Fruit fly (Drosophila melanogaster) whole organism, embryonic: ENCODE data around the gene Nadsyn.

Experiments
- Adf1 ChIP-seq: fragments of 200-800 bp; sonication (Bioruptor generic); IDR thresholded peaks from 2 replicates; pipeline ENCODE4 v1.3.6; 2022; ENCODE audit warnings: missing biosample characterization, missing genetic modification characterization
- Bgb ChIP-seq: fragments of 200-800 bp; sonication (Bioruptor generic); IDR thresholded peaks from 2 replicates; pipeline ENCODE4 v1.3.6; 2022; ENCODE audit warnings: missing biosample characterization, missing genetic modification characterization; ENCODE audit not compliant: partially characterized antibody
- CG10979 ChIP-seq: fragments of 200-800 bp; sonication (Bioruptor generic); optimal IDR thresholded peaks from 2 replicates; lab custom pipeline; 2018; ENCODE audit warnings: missing biosample characterization, mild to moderate bottlenecking, missing genetic modification characterization, moderate library complexity
- CG12942 ChIP-seq: fragments of 200-800 bp; sonication (Bioruptor generic); optimal IDR thresholded peaks from 3 replicates; lab custom pipeline; 2016; ENCODE audit warnings: missing biosample characterization, missing genetic modification characterization
- CG13296 ChIP-seq: fragments of 200-800 bp; sonication (Bioruptor generic); optimal IDR thresholded peaks from 3 replicates; lab custom pipeline; 2018; ENCODE audit warnings: missing biosample characterization, mild to moderate bottlenecking, missing genetic modification characterization
- CG14014 ChIP-seq: fragments of 200-800 bp; sonication (Bioruptor generic); IDR thresholded peaks from 2 replicates; pipeline ENCODE4 v1.3.6; 2022; ENCODE audit warnings: missing biosample characterization, missing genetic modification characterization
- CG14050 ChIP-seq: fragments of 200-800 bp; sonication (Bioruptor generic); IDR thresholded peaks from 3 replicates; pipeline ENCODE4 v1.3.6; 2022; ENCODE audit warnings: missing biosample characterization, missing genetic modification characterization
- CG14441 ChIP-seq: fragments of 200-800 bp; sonication (Bioruptor generic); IDR thresholded peaks from 2 replicates; pipeline ENCODE4 v1.3.6; 2022; ENCODE audit warnings: missing biosample characterization, missing genetic modification characterization
- CG16813 ChIP-seq: fragments of 200-800 bp; sonication (Bioruptor generic); IDR thresholded peaks from 3 replicates; pipeline ENCODE4 v1.3.6; 2022; ENCODE audit warnings: missing biosample characterization, missing genetic modification characterization; ENCODE audit not compliant: partially characterized antibody
- CG2120 ChIP-seq: fragments of 200-800 bp; sonication (Bioruptor generic); optimal IDR thresholded peaks from 3 replicates; lab custom pipeline; 2016; ENCODE audit warnings: missing biosample characterization, missing genetic modification characterization
- CG2875 ChIP-seq: fragments of 200-800 bp; sonication (Bioruptor generic); optimal IDR thresholded peaks from 2 replicates; lab custom pipeline; 2017; ENCODE audit warnings: missing biosample characterization, mild to moderate bottlenecking, missing genetic modification characterization, missing genetic modification reagents
- CG34224 ChIP-seq: fragments of 200-800 bp; sonication (Bioruptor generic); IDR thresholded peaks from 3 replicates; pipeline ENCODE4 v1.3.6; 2022; ENCODE audit warnings: missing biosample characterization, missing genetic modification characterization; ENCODE audit not compliant: partially characterized antibody
- CG3847 ChIP-seq: fragments of 200-800 bp; sonication (Bioruptor generic); IDR thresholded peaks from 2 replicates; pipeline ENCODE4 v1.3.6; 2022; ENCODE audit warnings: missing biosample characterization, missing genetic modification characterization
- CG43689 ChIP-seq: fragments of 200-800 bp; sonication (Bioruptor generic); IDR thresholded peaks from 2 replicates; pipeline ENCODE4 v1.3.6; 2022; ENCODE audit warnings: missing biosample characterization, missing genetic modification characterization
- CG5180 ChIP-seq: fragments of 200-800 bp; sonication (Bioruptor generic); optimal IDR thresholded peaks from 3 replicates; lab custom pipeline; 2017; ENCODE audit warnings: missing biosample characterization, missing genetic modification characterization, mild to moderate bottlenecking, moderate library complexity, missing genetic modification reagents
- CG8765 ChIP-seq: fragments of 200-800 bp; sonication (Bioruptor generic); IDR thresholded peaks from 2 replicates; pipeline ENCODE4 v1.3.6; 2022; ENCODE audit warnings: missing biosample characterization, missing genetic modification characterization
- CG9609 ChIP-seq: fragments of 200-800 bp; sonication (Bioruptor generic); optimal IDR thresholded peaks from 3 replicates; lab custom pipeline; 2016; ENCODE audit warnings: missing biosample characterization, missing genetic modification characterization
- CG9817 ChIP-seq: fragments of 200-800 bp; sonication (Bioruptor generic); optimal IDR thresholded peaks from 2 replicates; lab custom pipeline; 2018; ENCODE audit warnings: missing biosample characterization, mild to moderate bottlenecking, missing genetic modification characterization, moderate library complexity
- D ChIP-seq, 2 experiments: fragments of 200-800 bp in 1 of 2; fragments of >200 bp in 1 of 2; sonication (Bioruptor generic) in 1 of 2; optimal IDR thresholded peaks; 2 replicates in 1 of 2; 3 replicates in 1 of 2; lab custom pipeline; 2017; ENCODE audit warnings: mild to moderate bottlenecking in 1 of 2, missing biosample characterization in 1 of 2, missing genetic modification characterization in 1 of 2, missing genetic modification reagents in 1 of 2
- Dbx ChIP-seq: fragments of 200-800 bp; sonication (Bioruptor generic); IDR thresholded peaks from 3 replicates; pipeline ENCODE4 v1.3.6; 2022; ENCODE audit warnings: missing biosample characterization, missing genetic modification characterization
- Dek ChIP-seq: fragments of 200-800 bp; sonication (Bioruptor generic); optimal IDR thresholded peaks from 3 replicates; lab custom pipeline; 2019; ENCODE audit warnings: missing biosample characterization, mild to moderate bottlenecking, missing genetic modification characterization, moderate library complexity
- Dfd ChIP-seq, 2 experiments: fragments of >200 bp; optimal IDR thresholded peaks; 2 replicates each; lab custom pipeline; 2017; ENCODE audit warnings: missing biosample characterization in 2 of 2, missing genetic modification characterization in 2 of 2
- Dip2 ChIP-seq: fragments of 200-800 bp; sonication (Bioruptor generic); IDR thresholded peaks from 2 replicates; pipeline ENCODE4 v1.3.6; 2022; ENCODE audit warnings: missing biosample characterization, missing genetic modification characterization
- Dref ChIP-seq: fragments of 200-800 bp; sonication (Bioruptor generic); IDR thresholded peaks from 2 replicates; pipeline ENCODE4 v1.3.6; 2022; ENCODE audit warnings: missing biosample characterization, missing genetic modification characterization
- Drgx ChIP-seq: fragments of 200-800 bp; sonication (Bioruptor generic); IDR thresholded peaks from 2 replicates; pipeline ENCODE4 v1.3.6; 2022; ENCODE audit warnings: missing biosample characterization, missing genetic modification characterization
- Fer2 ChIP-seq: fragments of 200-800 bp; sonication (Bioruptor generic); optimal IDR thresholded peaks from 2 replicates; lab custom pipeline; 2018; ENCODE audit warnings: missing biosample characterization, mild to moderate bottlenecking, missing genetic modification characterization, moderate library complexity
- H15 ChIP-seq: fragments of 200-800 bp; sonication (Bioruptor generic); IDR thresholded peaks from 3 replicates; pipeline ENCODE4 v1.3.6; 2022; ENCODE audit warnings: missing biosample characterization, missing genetic modification characterization
- Hmx ChIP-seq: fragments of 200-800 bp; sonication (Bioruptor generic); optimal IDR thresholded peaks from 2 replicates; lab custom pipeline; 2016; ENCODE audit warnings: missing biosample characterization, missing genetic modification characterization
- Meics ChIP-seq: fragments of 200-800 bp; sonication (Bioruptor generic); optimal IDR thresholded peaks from 2 replicates; lab custom pipeline; 2017; ENCODE audit warnings: missing biosample characterization, mild to moderate bottlenecking, missing genetic modification characterization
- Mrtf ChIP-seq: fragments of 200-800 bp; sonication (Bioruptor generic); IDR thresholded peaks from 3 replicates; pipeline ENCODE4 v1.3.6; 2022; ENCODE audit warnings: missing biosample characterization, missing genetic modification characterization
- Nf-YC ChIP-seq: fragments of 200-800 bp; optimal IDR thresholded peaks from 3 replicates; lab custom pipeline; 2019; ENCODE audit warnings: missing biosample characterization, mild to moderate bottlenecking, missing genetic modification characterization, moderate library complexity
- Ssrp ChIP-seq: fragments of 200-800 bp; sonication (Bioruptor generic); optimal IDR thresholded peaks from 2 replicates; lab custom pipeline; 2018; ENCODE audit warnings: missing biosample characterization, mild to moderate bottlenecking, missing genetic modification characterization, moderate library complexity
- bigmax ChIP-seq: fragments of 200-800 bp; sonication (Bioruptor generic); optimal IDR thresholded peaks from 2 replicates; lab custom pipeline; 2018; ENCODE audit warnings: missing biosample characterization, mild to moderate bottlenecking, missing genetic modification characterization
- bowl ChIP-seq: fragments of 200-800 bp; sonication (Bioruptor generic); IDR thresholded peaks from 2 replicates; pipeline ENCODE4 v1.3.6; 2022; ENCODE audit warnings: missing biosample characterization, missing genetic modification characterization
- cad ChIP-seq: fragments of >200 bp; optimal IDR thresholded peaks from 2 replicates; lab custom pipeline; 2017; ENCODE audit warnings: missing biosample characterization, missing genetic modification characterization
- dmrt11E ChIP-seq: fragments of 200-800 bp; sonication (Bioruptor generic); optimal IDR thresholded peaks from 3 replicates; lab custom pipeline; 2018; ENCODE audit warnings: missing biosample characterization, mild to moderate bottlenecking, missing genetic modification characterization, moderate library complexity
- gsb ChIP-seq: fragments of 200-800 bp; sonication (Bioruptor generic); IDR thresholded peaks from 2 replicates; pipeline ENCODE4 v1.3.6; 2022; ENCODE audit warnings: missing biosample characterization, missing genetic modification characterization
- lilli ChIP-seq: fragments of 200-800 bp; sonication (Bioruptor generic); optimal IDR thresholded peaks from 3 replicates; lab custom pipeline; 2016; ENCODE audit warnings: missing biosample characterization, missing genetic modification characterization
- nmo ChIP-seq: fragments of 200-800 bp; sonication (Bioruptor generic); optimal IDR thresholded peaks from 2 replicates; lab custom pipeline; 2018; ENCODE audit warnings: missing biosample characterization, mild to moderate bottlenecking, missing genetic modification characterization, moderate library complexity
- onecut ChIP-seq: fragments of 200-800 bp; sonication (Bioruptor generic); IDR thresholded peaks from 2 replicates; pipeline ENCODE4 v1.3.6; 2022; ENCODE audit warnings: missing biosample characterization, missing genetic modification characterization
- ro ChIP-seq: fragments of 200-800 bp; sonication (Bioruptor generic); IDR thresholded peaks from 2 replicates; pipeline ENCODE4 v1.3.6; 2022; ENCODE audit warnings: missing biosample characterization, missing genetic modification characterization
- row ChIP-seq: fragments of 200-800 bp; sonication (Bioruptor generic); IDR thresholded peaks from 3 replicates; pipeline ENCODE4 v1.3.6; 2022; ENCODE audit warnings: missing biosample characterization, missing genetic modification characterization
- shn ChIP-seq: fragments of 200-800 bp; sonication (Bioruptor generic); optimal IDR thresholded peaks from 3 replicates; lab custom pipeline; 2016; ENCODE audit warnings: missing biosample characterization, missing genetic modification characterization
- slou ChIP-seq: fragments of 200-800 bp; sonication (Bioruptor generic); optimal IDR thresholded peaks from 3 replicates; lab custom pipeline; 2016; ENCODE audit warnings: missing biosample characterization, missing genetic modification characterization
- sug ChIP-seq: fragments of 200-800 bp; optimal IDR thresholded peaks from 2 replicates; lab custom pipeline; 2019; ENCODE audit warnings: missing biosample characterization, mild to moderate bottlenecking, missing genetic modification characterization, moderate library complexity
- toy ChIP-seq: fragments of 200-800 bp; sonication (Bioruptor generic); IDR thresholded peaks from 2 replicates; pipeline ENCODE4 v1.3.6; 2022; ENCODE audit warnings: missing biosample characterization, missing genetic modification characterization
- trh ChIP-seq: fragments of 200-800 bp; sonication (Bioruptor generic); optimal IDR thresholded peaks from 2 replicates; lab custom pipeline; 2016; ENCODE audit warnings: missing biosample characterization, missing genetic modification characterization
- vnd ChIP-seq: fragments of 200-800 bp; sonication (Bioruptor generic); IDR thresholded peaks from 3 replicates; pipeline ENCODE4 v1.3.6; 2022; ENCODE audit warnings: missing biosample characterization, missing genetic modification characterization; ENCODE audit not compliant: partially characterized antibody

Nadsyn gene

dm6 chrX:13748906-13749872, 31.1 kb upstream of the Nadsyn start (continued):
- 0 out of 2 replicates have a peak, but pooled peaks have one; percentile 43 for TF ChIP-seq CG43689
- peak; percentile 77 for TF ChIP-seq CG3847 (GFP tag; lab: Robert Waterston, UW)
- TF ChIP-seq bigmax (GFP tag; lab: Kevin White, UChicago): no peak
- 0 out of 2 replicates have a peak, but pooled peaks have one; percentile 16 for TF ChIP-seq ro (GFP tag; lab: Robert Waterston, UW)
- no peak for TF ChIP-seq sug (tag; lab: Kevin White, UChicago)
- peak; percentile 61 for TF ChIP-seq CG10979 (tag; lab: Kevin White, UChicago)
- no peak for TF ChIP-seq vnd (GFP tag; lab: Robert Waterston, UW)
- peak; percentile 33 for TF ChIP-seq CG5180 (GFP tag; lab: Kevin White, UChicago)
- peak; percentile 49 for TF ChIP-seq CG9817
- no peak for TF ChIP-seq CG2875
- peak; percentile 57; the same call in 1 of the 2 replicates for TF ChIP-seq toy (GFP tag; lab: Robert Waterston, UW)
- TF ChIP-seq CG12942 (GFP tag; lab: Kevin White, UChicago): no peak
- TF ChIP-seq gsb (GFP tag; lab: Robert Waterston, UW): peak; percentile 54; the same call in 1 of the 2 replicates
- no peak for TF ChIP-seq cad (GFP tag; lab: Kevin White, UChicago)
- TF ChIP-seq Mrtf (GFP tag; lab: Robert Waterston, UW): peak; percentile 25; the same call in 2 of the 3 replicates
- peak; percentile 43 for TF ChIP-seq dmrt11E
- no peak for TF ChIP-seq Dip2
- TF ChIP-seq Drgx (GFP tag; lab: Robert Waterston, UW): peak; percentile 34
- TF ChIP-seq Dref (GFP tag; lab: Robert Waterston, UW): no peak
- TF ChIP-seq CG14441 (GFP tag; lab: Robert Waterston, UW): peak; percentile 61
- TF ChIP-seq CG13296 (GFP tag; lab: Kevin White, UChicago): peak; percentile 70
- peak; percentile 57 for TF ChIP-seq lilli
- TF ChIP-seq CG16813 (GFP tag; lab: Robert Waterston, UW): no peak
- TF ChIP-seq Adf1 (GFP tag; lab: Robert Waterston, UW): peak; percentile 49
- peak; percentile 39 for TF ChIP-seq Ssrp
- TF ChIP-seq Fer2 (tag; lab: Kevin White, UChicago): peak; percentile 39
- TF ChIP-seq CG8765: no peak
- peak; percentile 58 for TF ChIP-seq nmo (GFP tag; lab: Kevin White, UChicago)
- no peak for TF ChIP-seq Bgb (GFP tag; lab: Robert Waterston, UW)
- TF ChIP-seq shn: no peak
- peak; percentile 87 for TF ChIP-seq Meics (GFP tag; lab: Kevin White, UChicago)
- peak; percentile 80 for TF ChIP-seq Dbx
- TF ChIP-seq CG14050 (GFP tag; lab: Robert Waterston, UW): peak; percentile 58; the same call in 2 of the 3 replicates
- TF ChIP-seq CG2120 (GFP tag; lab: Kevin White, UChicago): peak; percentile 80
- peak; percentile 33; the same call in 1 of the 2 replicates for TF ChIP-seq onecut
- TF ChIP-seq Nf-YC (tag; lab: Kevin White, UChicago): peak; percentile 14
- peak; percentile 66 for TF ChIP-seq Dek (tag; lab: Kevin White, UChicago)
- peak; percentile 82 for TF ChIP-seq row
- no peak for TF ChIP-seq CG9609 (GFP tag; lab: Kevin White, UChicago)
- no peak for TF ChIP-seq Hmx (GFP tag; lab: Kevin White, UChicago)
- TF ChIP-seq slou (GFP tag; lab: Kevin White, UChicago): peak; percentile 20
- TF ChIP-seq trh (GFP tag; lab: Kevin White, UChicago): peak; percentile 42
- no peak for TF ChIP-seq bowl (GFP tag; lab: Robert Waterston, UW)
- TF ChIP-seq CG34224 (GFP tag; lab: Robert Waterston, UW): no peak
- TF ChIP-seq Dfd (GFP tag; optimal IDR thresholded peaks at IDR 0.05; lab: Kevin White, UChicago): no peak
- peak; percentile 80 for TF ChIP-seq CG14014
- TF ChIP-seq H15 (GFP tag; lab: Robert Waterston, UW): peak; percentile 46; the same call in 1 of the 3 replicates
- no peak for TF ChIP-seq D (optimal IDR thresholded peaks at IDR 0.05; lab: Kevin White, UChicago)
- no peak for TF ChIP-seq D (GFP tag; optimal IDR thresholded peaks at IDR 0.05; lab: Kevin White, UChicago)
